Worm (Caenorhabditis elegans): ENCODE results near the gene F17C11.22.
A peak's percentile ranks its signal among the peaks of the same experiment; 100 is the strongest.

Gene F17C11.22

DNA sequence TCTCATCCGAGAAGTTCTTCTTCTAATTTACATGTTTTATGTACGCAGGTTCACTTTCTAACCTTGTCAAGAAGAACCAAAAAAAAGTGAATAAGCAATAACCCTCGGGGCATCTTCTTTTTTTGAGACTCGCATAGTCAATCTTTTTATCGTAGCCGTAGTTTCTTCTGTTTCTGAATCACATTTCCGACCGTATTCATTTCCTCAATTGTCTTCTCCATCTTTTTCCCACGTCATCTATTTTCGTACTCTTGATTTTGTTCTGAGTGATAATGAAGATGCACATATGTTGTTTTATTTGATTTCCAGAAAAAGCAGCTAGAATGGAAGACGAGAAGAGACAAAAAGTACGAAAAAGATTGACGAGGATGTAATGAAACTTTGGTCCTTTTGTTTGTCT lies 25.1 kb downstream of the F17C11.22 start:
- TF ChIP-seq lsy-2 (tag; optimal IDR thresholded peaks at IDR 0.05) (peak in 1 of 2 experiments; percentile 9), fkh-10 (GFP tag; optimal IDR thresholded peaks at IDR 0.05) (peak; percentile 70), ces-1 (GFP tag; optimal IDR thresholded peaks at IDR 0.05) (peak; percentile 32), unc-130 (GFP tag; optimal IDR thresholded peaks at IDR 0.05) (no peak)

DNA sequence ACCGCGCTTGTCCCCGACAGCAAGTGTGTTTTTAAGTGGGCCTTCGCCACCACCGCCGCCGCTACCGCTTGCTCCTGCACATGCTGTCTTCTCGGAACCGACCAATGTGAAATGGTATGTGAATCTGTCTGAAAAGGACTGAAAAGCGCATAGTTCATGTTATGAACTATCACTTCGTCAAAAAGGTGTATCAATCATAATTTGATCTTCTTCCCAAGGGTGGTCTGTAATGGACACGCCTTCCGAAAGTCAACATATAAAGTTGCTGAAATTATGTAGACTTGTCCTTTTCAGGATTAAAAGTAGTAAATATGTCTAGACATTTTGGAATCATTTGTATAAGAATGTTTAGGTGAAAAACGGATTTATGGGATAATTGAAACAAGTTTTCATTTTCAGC lies 27.8 kb downstream of the F17C11.22 start, which contains the start of gene zip-9:
Gene zip-9 (plus strand): TSS at position 301 of the 400 bp plus-strand sequence.
- TF ChIP-seq tra-1 (GFP tag; IDR thresholded peaks at IDR 0.05) (no peak), Y75B8A.6 (GFP tag; IDR thresholded peaks at IDR 0.05) (0 out of 2 replicates have a peak, but pooled peaks have one; percentile 18)

DNA sequence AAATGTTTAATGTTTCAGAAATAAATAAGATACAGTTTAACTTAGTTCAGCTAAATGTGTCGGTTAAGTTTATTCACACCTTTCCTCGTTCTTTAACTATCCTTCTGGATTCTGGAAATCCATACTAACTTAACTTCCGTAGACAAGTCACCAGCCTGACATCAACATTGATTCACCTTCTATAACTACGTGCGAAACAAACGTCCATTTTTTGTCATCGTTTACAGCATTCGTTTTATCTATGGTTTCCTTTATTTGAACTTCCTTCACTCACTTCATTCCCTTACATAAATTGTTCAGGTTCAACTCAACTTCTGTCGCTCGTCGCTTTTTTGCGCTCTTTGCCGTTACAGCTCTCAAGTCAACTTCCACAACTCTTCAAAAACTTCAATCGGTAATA lies 28.8 kb downstream of the F17C11.22 start, which contains the start of gene F17C11.26:
Gene F17C11.26 (plus strand): TSS at position 301 of the 400 bp plus-strand sequence.
- TF ChIP-seq mxl-2 (GFP tag; conservative IDR thresholded peaks at IDR 0.05) (no peak), ceh-62 (tag; optimal IDR thresholded peaks at IDR 0.05) (no peak), ceh-82 (tag; optimal IDR thresholded peaks at IDR 0.05) (no peak), hmg-1.1 (GFP tag; IDR thresholded peaks at IDR 0.05) (no peak), nhr-102 (tag; optimal IDR thresholded peaks at IDR 0.05) (no peak), mxl-3 (GFP tag; optimal IDR thresholded peaks at IDR 0.05) (no peak), T26A8.4 (GFP tag; IDR thresholded peaks at IDR 0.05) (no peak), hif-1 (tag; optimal IDR thresholded peaks at IDR 0.05) (no peak), unc-39 (tag; optimal IDR thresholded peaks at IDR 0.05) (no peak), nhr-6 (tag; optimal IDR thresholded peaks at IDR 0.05) (no peak), F49E8.2 (tag; optimal IDR thresholded peaks at IDR 0.05; ENCODE audit: borderline replicate concordance) (no peak), dmd-9 (GFP tag; IDR thresholded peaks at IDR 0.05) (no peak)

DNA sequence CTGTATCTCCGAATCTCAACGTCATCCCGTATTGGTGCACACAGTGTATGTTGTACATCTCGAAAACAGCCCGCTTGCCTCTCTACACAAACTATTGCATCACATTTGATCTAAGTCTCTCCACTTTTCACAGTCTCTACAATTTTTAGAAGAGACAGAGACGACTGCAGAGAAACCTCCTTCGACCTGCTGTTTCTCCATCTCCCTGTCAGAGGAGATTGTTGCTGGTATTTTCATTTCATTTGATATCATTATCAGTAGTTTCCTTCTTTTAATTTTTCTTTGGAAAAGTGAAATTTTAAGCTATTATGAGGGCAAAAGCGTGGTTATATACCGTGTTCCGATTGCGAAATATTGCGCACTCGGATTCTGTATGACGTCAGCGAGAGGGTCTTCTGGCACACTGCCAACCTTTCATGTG lies 29.4 kb downstream of the F17C11.22 start:
- TF ChIP-seq mes-2 (tag; optimal IDR thresholded peaks at IDR 0.05; ENCODE audit: poor library complexity, severe bottlenecking), result peak; percentile 61
- TF ChIP-seq ceh-28 (tag; optimal IDR thresholded peaks at IDR 0.05), result no peak
- peak; percentile 36 for TF ChIP-seq dpl-1 (GFP tag; optimal IDR thresholded peaks at IDR 0.05)
- peak; percentile 42 for TF ChIP-seq rbr-2 (tag; optimal IDR thresholded peaks at IDR 0.05)
- no peak for TF ChIP-seq ztf-11 (tag; optimal IDR thresholded peaks at IDR 0.05)
- TF ChIP-seq arid-1 (GFP tag; conservative IDR thresholded peaks at IDR 0.05), result 0 out of 2 replicates have a peak, but pooled peaks have one; percentile 10
- TF ChIP-seq sdz-12 (GFP tag; optimal IDR thresholded peaks at IDR 0.05), result no peak
- peak; percentile 85; the same call in 1 of the 2 replicates for TF ChIP-seq dmd-6 (GFP tag; IDR thresholded peaks at IDR 0.05)
- TF ChIP-seq lin-15B (tag; optimal IDR thresholded peaks at IDR 0.05), result no peak
- TF ChIP-seq T20F7.1 (GFP tag; optimal IDR thresholded peaks at IDR 0.05), result peak; percentile 28
- no peak for TF ChIP-seq nhr-76 (tag; optimal IDR thresholded peaks at IDR 0.05)
- TF ChIP-seq lin-13 (GFP tag; optimal IDR thresholded peaks at IDR 0.05), result peak; percentile 67
- no peak for TF ChIP-seq Y105C5A.15 (GFP tag; IDR thresholded peaks at IDR 0.05)
- peak; percentile 89 for TF ChIP-seq nhr-48 (tag; optimal IDR thresholded peaks at IDR 0.05)
- TF ChIP-seq T26A8.4 (GFP tag; IDR thresholded peaks at IDR 0.05), result peak; percentile 77; the same call in 1 of the 2 replicates
- peak in 1 of 2 experiments; percentile 96 for TF ChIP-seq unc-62 (GFP tag; optimal IDR thresholded peaks at IDR 0.05 in 1 of 2)
- no peak for TF ChIP-seq unc-62 (tag; optimal IDR thresholded peaks at IDR 0.05)
- peak; percentile 71 for TF ChIP-seq nhr-10 (tag; optimal IDR thresholded peaks at IDR 0.05)
- no peak for TF ChIP-seq nhr-111 (GFP tag; optimal IDR thresholded peaks at IDR 0.05)
- no peak for TF ChIP-seq fos-1 (tag; optimal IDR thresholded peaks at IDR 0.05)
- TF ChIP-seq nhr-6 (tag; optimal IDR thresholded peaks at IDR 0.05), result peak; percentile 8
- TF ChIP-seq hmg-1.1 (GFP tag; IDR thresholded peaks at IDR 0.05), result peak; percentile 55; the same call in 1 of the 2 replicates
- no peak for TF ChIP-seq unc-39 (tag; optimal IDR thresholded peaks at IDR 0.05)
- TF ChIP-seq ztf-7 (tag; optimal IDR thresholded peaks at IDR 0.05), result peak; percentile 91
- peak; percentile 31 for TF ChIP-seq nhr-11 (tag; optimal IDR thresholded peaks at IDR 0.05)
- peak; percentile 96 for TF ChIP-seq zip-2 (tag; optimal IDR thresholded peaks at IDR 0.05)
- peak; percentile 75 for TF ChIP-seq mxl-3 (GFP tag; optimal IDR thresholded peaks at IDR 0.05)
- peak; percentile 28 for TF ChIP-seq pqm-1 (tag; optimal IDR thresholded peaks at IDR 0.05)
- TF ChIP-seq daf-19 (GFP tag; conservative IDR thresholded peaks at IDR 0.05), result 0 out of 2 replicates have a peak, but pooled peaks have one; percentile 23
- TF ChIP-seq nhr-28 (tag; optimal IDR thresholded peaks at IDR 0.05), result peak; percentile 95
- TF ChIP-seq ceh-82 (tag; optimal IDR thresholded peaks at IDR 0.05), result no peak
- no peak for TF ChIP-seq tag-97 (GFP tag; IDR thresholded peaks at IDR 0.05)
- no peak for TF ChIP-seq ctbp-1 (GFP tag; IDR thresholded peaks at IDR 0.05)
- peak; percentile 38 for TF ChIP-seq lin-38 (GFP tag; IDR thresholded peaks at IDR 0.05)

Measured in whole organism, L4 larva.